Fruit fly (Drosophila melanogaster): ENCODE measurements around the gene Nemp.
A peak's percentile ranks its signal among the peaks of the same experiment; 100 is the strongest.

Gene Nemp

DNA sequence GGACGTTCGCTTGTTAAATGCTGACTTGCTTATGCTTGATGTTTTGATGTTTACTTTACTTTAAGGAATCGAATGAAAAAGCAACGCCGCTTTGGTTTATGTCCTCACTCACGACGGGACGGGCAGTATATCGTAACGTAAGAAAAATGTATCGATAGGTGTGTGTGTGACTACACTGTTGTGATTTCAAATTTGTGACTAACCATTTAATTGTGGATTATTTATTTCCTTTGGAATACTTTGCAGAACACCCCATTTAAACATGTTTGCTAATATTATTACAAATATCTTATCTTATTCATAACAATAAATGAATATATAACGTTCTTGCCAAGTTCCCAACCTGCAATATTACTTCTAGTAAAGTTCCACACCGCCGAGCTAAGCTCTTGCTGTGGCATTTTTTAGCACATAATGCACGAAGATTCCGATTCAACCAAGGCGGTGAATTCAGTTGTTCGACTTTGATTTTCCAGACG lies at the start of gene Nemp, which contains the start of gene r (continued):
- TF ChIP-seq MTF-1 (GFP tag; optimal IDR thresholded peaks at IDR 0.05; ENCODE audit: borderline replicate concordance), result no peak
- TF ChIP-seq usp (GFP tag; optimal IDR thresholded peaks at IDR 0.05), result no peak
- peak; percentile 62 for TF ChIP-seq bbx (GFP tag; IDR thresholded peaks at IDR 0.05; ENCODE audit: partially characterized antibody)
- TF ChIP-seq ssp (GFP tag; IDR thresholded peaks at IDR 0.05), result no peak
- no peak for TF ChIP-seq dmrt11E (tag; optimal IDR thresholded peaks at IDR 0.05)
- peak; percentile 41 for TF ChIP-seq Hmr (GFP tag; optimal IDR thresholded peaks at IDR 0.05)
- TF ChIP-seq grn (GFP tag; optimal IDR thresholded peaks at IDR 0.05), result no peak
- TF ChIP-seq kah (GFP tag; optimal IDR thresholded peaks at IDR 0.05), result no peak
- no peak for TF ChIP-seq CG7786 (GFP tag; optimal IDR thresholded peaks at IDR 0.05)
- no peak for TF ChIP-seq CG3407 (GFP tag; optimal IDR thresholded peaks at IDR 0.05)
- no peak for TF ChIP-seq CG30403 (GFP tag; optimal IDR thresholded peaks at IDR 0.05)
- TF ChIP-seq CG8478 (optimal IDR thresholded peaks at IDR 0.05), result peak; percentile 60
- TF ChIP-seq Ada2b (GFP tag; IDR thresholded peaks at IDR 0.05), result no peak
- no peak for TF ChIP-seq Adf1 (GFP tag; IDR thresholded peaks at IDR 0.05)
- TF ChIP-seq CG6683 (GFP tag; optimal IDR thresholded peaks at IDR 0.05), result no peak
- peak; percentile 40 for TF ChIP-seq HmgZ (tag; optimal IDR thresholded peaks at IDR 0.05)
- no peak for TF ChIP-seq Mad (GFP tag; optimal IDR thresholded peaks at IDR 0.05)
- TF ChIP-seq CG42726 (GFP tag; IDR thresholded peaks at IDR 0.05; ENCODE audit: partially characterized antibody), result no peak
- TF ChIP-seq vnd (GFP tag; IDR thresholded peaks at IDR 0.05; ENCODE audit: partially characterized antibody), result peak; percentile 62; the same call in 2 of the 3 replicates
- no peak for TF ChIP-seq CG3838 (GFP tag; optimal IDR thresholded peaks at IDR 0.05)
- TF ChIP-seq CG13123 (GFP tag; optimal IDR thresholded peaks at IDR 0.05), result no peak
- no peak for TF ChIP-seq CG11093 (GFP tag; IDR thresholded peaks at IDR 0.05)
- no peak for TF ChIP-seq CG12104 (GFP tag; optimal IDR thresholded peaks at IDR 0.05)
- TF ChIP-seq Hsf (GFP tag; optimal IDR thresholded peaks at IDR 0.05), result no peak
- no peak for TF ChIP-seq CG4328 (GFP tag; optimal IDR thresholded peaks at IDR 0.05)
- no peak for TF ChIP-seq sisA (GFP tag; IDR thresholded peaks at IDR 0.05)
- no peak for TF ChIP-seq CG10979 (tag; optimal IDR thresholded peaks at IDR 0.05)
- no peak for TF ChIP-seq so (GFP tag; IDR thresholded peaks at IDR 0.05)
- no peak for TF ChIP-seq grau (tag; optimal IDR thresholded peaks at IDR 0.05)
- TF ChIP-seq CG15073 (GFP tag; optimal IDR thresholded peaks at IDR 0.05), result no peak
- no peak for TF ChIP-seq aop (GFP tag; IDR thresholded peaks at IDR 0.05)
- TF ChIP-seq CG7928 (GFP tag; optimal IDR thresholded peaks at IDR 0.05), result no peak
- no peak for TF ChIP-seq ttk (GFP tag; IDR thresholded peaks at IDR 0.05)
- TF ChIP-seq dimm (GFP tag; IDR thresholded peaks at IDR 0.05), result no peak
- no peak for TF ChIP-seq ind (GFP tag; optimal IDR thresholded peaks at IDR 0.05)
- no peak for TF ChIP-seq CG7556 (GFP tag; optimal IDR thresholded peaks at IDR 0.05)
- TF ChIP-seq CG9797 (GFP tag; optimal IDR thresholded peaks at IDR 0.05), result peak; percentile 55
- no peak for TF ChIP-seq tx (GFP tag; optimal IDR thresholded peaks at IDR 0.05)
- TF ChIP-seq tin (GFP tag; optimal IDR thresholded peaks at IDR 0.05), result no peak
- no peak for TF ChIP-seq Vsx1 (GFP tag; optimal IDR thresholded peaks at IDR 0.05)
- no peak for TF ChIP-seq pb (GFP tag; optimal IDR thresholded peaks at IDR 0.05)
- 0 out of 2 replicates have a peak, but pooled peaks have one; percentile 14 for TF ChIP-seq tna (GFP tag; IDR thresholded peaks at IDR 0.05; ENCODE audit: partially characterized antibody)
- no peak for TF ChIP-seq ci (GFP tag; IDR thresholded peaks at IDR 0.05)
- TF ChIP-seq CG9609 (GFP tag; optimal IDR thresholded peaks at IDR 0.05), result no peak
- TF ChIP-seq CG18011 (GFP tag; optimal IDR thresholded peaks at IDR 0.05), result no peak
- peak; percentile 28 for TF ChIP-seq CG17186 (GFP tag; optimal IDR thresholded peaks at IDR 0.05)
- TF ChIP-seq HLH4C (GFP tag; IDR thresholded peaks at IDR 0.05; ENCODE audit: partially characterized antibody), result peak; percentile 63
- TF ChIP-seq CG6654 (GFP tag; optimal IDR thresholded peaks at IDR 0.05), result no peak
- TF ChIP-seq Ptx1 (GFP tag; IDR thresholded peaks at IDR 0.05), result no peak
- no peak for TF ChIP-seq abd-A (tag; optimal IDR thresholded peaks at IDR 0.05)
- TF ChIP-seq CG18599 (GFP tag; optimal IDR thresholded peaks at IDR 0.05), result no peak
- no peak for TF ChIP-seq zen (tag; optimal IDR thresholded peaks at IDR 0.05)

Data from whole organism, embryonic.